Fruit fly (Drosophila melanogaster) whole organism, embryonic: ENCODE results near the gene ND-PDSW.

Experiments used
- Abd-B ChIP-seq: fragments of 200-800 bp; sonication (Bioruptor generic); optimal IDR thresholded peaks from 2 replicates; lab custom pipeline; 2018; ENCODE audit warnings: missing biosample characterization, mild to moderate bottlenecking, missing genetic modification characterization, moderate library complexity
- Aef1 ChIP-seq: fragments of 200-800 bp; sonication (Bioruptor generic); IDR thresholded peaks from 3 replicates; pipeline ENCODE4 v1.3.6; 2022; ENCODE audit warnings: missing biosample characterization, missing genetic modification characterization
- Bgb ChIP-seq: fragments of 200-800 bp; sonication (Bioruptor generic); IDR thresholded peaks from 2 replicates; pipeline ENCODE4 v1.3.6; 2022; ENCODE audit warnings: missing biosample characterization, missing genetic modification characterization; ENCODE audit not compliant: partially characterized antibody
- BtbVII ChIP-seq: fragments of 200-800 bp; sonication (Bioruptor generic); optimal IDR thresholded peaks from 3 replicates; lab custom pipeline; 2017; ENCODE audit warnings: missing biosample characterization, mild to moderate bottlenecking, missing genetic modification characterization
- Bteb2 ChIP-seq: fragments of 200-800 bp; sonication (Bioruptor generic); optimal IDR thresholded peaks from 2 replicates; lab custom pipeline; 2016; ENCODE audit warnings: missing biosample characterization, missing genetic modification characterization
- CG10209 ChIP-seq: fragments of 200-800 bp; sonication (Bioruptor generic); optimal IDR thresholded peaks from 3 replicates; lab custom pipeline; 2017; ENCODE audit warnings: missing biosample characterization, mild to moderate bottlenecking, missing genetic modification characterization, missing genetic modification reagents
- CG11456 ChIP-seq: fragments of 200-800 bp; sonication (Bioruptor generic); IDR thresholded peaks from 3 replicates; pipeline ENCODE4 v1.3.6; 2022; ENCODE audit warnings: missing biosample characterization, missing genetic modification characterization
- CG13775 ChIP-seq: fragments of 200-800 bp; sonication (Bioruptor generic); optimal IDR thresholded peaks from 3 replicates; lab custom pipeline; 2017; ENCODE audit warnings: missing biosample characterization, mild to moderate bottlenecking, missing genetic modification characterization
- CG15696 ChIP-seq: fragments of 200-800 bp; sonication (Bioruptor generic); optimal IDR thresholded peaks from 2 replicates; lab custom pipeline; 2019; ENCODE audit warnings: missing biosample characterization, mild to moderate bottlenecking, missing genetic modification characterization, moderate library complexity
- CG1647 ChIP-seq: fragments of 200-800 bp; sonication (Bioruptor generic); optimal IDR thresholded peaks from 3 replicates; lab custom pipeline; 2016; ENCODE audit warnings: missing biosample characterization, missing genetic modification characterization
- CG1832 ChIP-seq: fragments of 200-800 bp; sonication (Bioruptor generic); optimal IDR thresholded peaks from 2 replicates; lab custom pipeline; 2017; ENCODE audit warnings: missing biosample characterization, mild to moderate bottlenecking, missing genetic modification characterization, inconsistent platforms
- CG18476 ChIP-seq: fragments of 200-800 bp; sonication (Bioruptor generic); optimal IDR thresholded peaks from 2 replicates; lab custom pipeline; 2016; ENCODE audit warnings: missing biosample characterization, mild to moderate bottlenecking, missing genetic modification characterization
- CG30020 ChIP-seq: fragments of 200-800 bp; optimal IDR thresholded peaks from 2 replicates; lab custom pipeline; 2019; ENCODE audit warnings: missing biosample characterization, mild to moderate bottlenecking, missing genetic modification characterization, moderate library complexity
- CG42726 ChIP-seq: fragments of 200-800 bp; sonication (Bioruptor generic); IDR thresholded peaks from 2 replicates; pipeline ENCODE4 v1.3.6; 2022; ENCODE audit warnings: missing biosample characterization, missing genetic modification characterization; ENCODE audit not compliant: partially characterized antibody
- CG4820 ChIP-seq: fragments of 200-800 bp; sonication (Bioruptor generic); optimal IDR thresholded peaks from 3 replicates; lab custom pipeline; 2016; ENCODE audit warnings: missing biosample characterization, missing genetic modification characterization
- CG5180 ChIP-seq: fragments of 200-800 bp; sonication (Bioruptor generic); optimal IDR thresholded peaks from 3 replicates; lab custom pipeline; 2017; ENCODE audit warnings: missing biosample characterization, missing genetic modification characterization, mild to moderate bottlenecking, moderate library complexity, missing genetic modification reagents
- CG6654 ChIP-seq: fragments of 200-800 bp; sonication (Bioruptor generic); optimal IDR thresholded peaks from 2 replicates; lab custom pipeline; 2017; ENCODE audit warnings: missing biosample characterization, mild to moderate bottlenecking, missing genetic modification characterization
- CG8281 ChIP-seq: fragments of 200-800 bp; sonication (Bioruptor generic); optimal IDR thresholded peaks from 2 replicates; lab custom pipeline; 2018; ENCODE audit warnings: missing biosample characterization, mild to moderate bottlenecking, missing genetic modification characterization, moderate library complexity
- CG8359 ChIP-seq: fragments of 200-800 bp; sonication (Bioruptor generic); optimal IDR thresholded peaks from 2 replicates; lab custom pipeline; 2017; ENCODE audit warnings: missing biosample characterization, mild to moderate bottlenecking, missing genetic modification characterization, borderline replicate concordance
- CG8944 ChIP-seq: fragments of 200-800 bp; sonication (Bioruptor generic); optimal IDR thresholded peaks from 3 replicates; lab custom pipeline; 2016; ENCODE audit warnings: missing biosample characterization, missing genetic modification characterization
- Eip74EF ChIP-seq, 2 experiments: fragments of 200-800 bp in 1 of 2; fragments of >200 bp in 1 of 2; sonication (Bioruptor generic) in 1 of 2; optimal IDR thresholded peaks; 2 replicates each; lab custom pipeline; 2017 to 2019; ENCODE audit warnings: missing biosample characterization in 2 of 2, missing genetic modification characterization in 2 of 2, mild to moderate bottlenecking in 1 of 2, moderate library complexity in 1 of 2
- Ets65A ChIP-seq: fragments of 200-800 bp; sonication (Bioruptor generic); peaks from one replicate; lab custom pipeline; 2016; ENCODE audit warnings: missing biosample characterization, missing genetic modification characterization
- HHEX ChIP-seq: fragments of 200-800 bp; sonication (Bioruptor generic); optimal IDR thresholded peaks from 3 replicates; lab custom pipeline; 2017; ENCODE audit warnings: missing biosample characterization, mild to moderate bottlenecking, missing genetic modification characterization, missing genetic modification reagents
- Lim3 ChIP-seq: fragments of 200-800 bp; sonication (Bioruptor generic); IDR thresholded peaks from 2 replicates; pipeline ENCODE4 v1.3.6; 2022; ENCODE audit warnings: missing biosample characterization, missing genetic modification characterization
- Lpt ChIP-seq: fragments of >200 bp; optimal IDR thresholded peaks from 2 replicates; lab custom pipeline; 2018; ENCODE audit warnings: missing biosample characterization, missing genetic modification characterization
- Mad ChIP-seq: fragments of 200-800 bp; sonication (Bioruptor generic); optimal IDR thresholded peaks from 2 replicates; lab custom pipeline; 2016; ENCODE audit warnings: missing biosample characterization, missing genetic modification characterization
- Nf-YA ChIP-seq: fragments of 200-800 bp; sonication (Bioruptor generic); IDR thresholded peaks from 2 replicates; pipeline ENCODE4 v1.3.6; 2022; ENCODE audit warnings: missing biosample characterization, missing genetic modification characterization
- Oli ChIP-seq: fragments of 200-800 bp; sonication (Bioruptor generic); optimal IDR thresholded peaks from 2 replicates; lab custom pipeline; 2018; ENCODE audit warnings: missing biosample characterization, mild to moderate bottlenecking, missing genetic modification characterization, moderate library complexity
- PHDP ChIP-seq: fragments of 200-800 bp; sonication (Bioruptor generic); optimal IDR thresholded peaks from 3 replicates; lab custom pipeline; 2018; ENCODE audit warnings: missing biosample characterization, mild to moderate bottlenecking, missing genetic modification characterization, moderate library complexity
- Sox102F ChIP-seq: fragments of 200-800 bp; sonication (Bioruptor generic); optimal IDR thresholded peaks from 2 replicates; lab custom pipeline; 2018; ENCODE audit warnings: missing biosample characterization, mild to moderate bottlenecking, missing genetic modification characterization, moderate library complexity
- Ssrp ChIP-seq: fragments of 200-800 bp; sonication (Bioruptor generic); optimal IDR thresholded peaks from 2 replicates; lab custom pipeline; 2018; ENCODE audit warnings: missing biosample characterization, mild to moderate bottlenecking, missing genetic modification characterization, moderate library complexity
- ash1 ChIP-seq: fragments of 200-800 bp; sonication (Bioruptor generic); optimal IDR thresholded peaks from 2 replicates; lab custom pipeline; 2018; ENCODE audit warnings: missing biosample characterization, mild to moderate bottlenecking, missing genetic modification characterization
- bsh ChIP-seq, 2 experiments: fragments of 200-800 bp; sonication (Bioruptor generic); optimal IDR thresholded peaks; 2 replicates each; lab custom pipeline; 2017 to 2018; ENCODE audit warnings: mild to moderate bottlenecking in 2 of 2, missing biosample characterization in 2 of 2, missing genetic modification characterization in 2 of 2, moderate library complexity in 1 of 2
- ci ChIP-seq: fragments of 200-800 bp; sonication (Bioruptor generic); IDR thresholded peaks from 3 replicates; pipeline ENCODE4 v1.3.6; 2022; ENCODE audit warnings: missing biosample characterization, missing genetic modification characterization
- croc ChIP-seq: fragments of 200-800 bp; sonication (Bioruptor generic); conservative IDR thresholded peaks from 3 replicates; pipeline ENCODE4 v1.3.6; 2022; ENCODE audit warnings: missing biosample characterization, missing genetic modification characterization
- dimm ChIP-seq: fragments of 200-800 bp; sonication (Bioruptor generic); IDR thresholded peaks from 2 replicates; pipeline ENCODE4 v1.3.6; 2022; ENCODE audit warnings: missing biosample characterization, missing genetic modification characterization
- dysf ChIP-seq: fragments of 200-800 bp; sonication (Bioruptor generic); IDR thresholded peaks from 3 replicates; pipeline ENCODE4 v1.3.6; 2022; ENCODE audit warnings: missing biosample characterization, missing genetic modification characterization
- esg ChIP-seq: fragments of 200-800 bp; sonication (Bioruptor generic); conservative IDR thresholded peaks from 2 replicates; pipeline ENCODE4 v1.3.6; 2022; ENCODE audit warnings: missing biosample characterization, missing genetic modification characterization
- eve ChIP-seq, 2 experiments: fragments of >200 bp; optimal IDR thresholded peaks; 2 replicates each; lab custom pipeline; 2017; ENCODE audit warnings: missing biosample characterization in 2 of 2, missing genetic modification characterization in 2 of 2
- gcm2 ChIP-seq: fragments of 200-800 bp; sonication (Bioruptor generic); optimal IDR thresholded peaks from 2 replicates; lab custom pipeline; 2016; ENCODE audit warnings: missing biosample characterization, missing genetic modification characterization
- kah ChIP-seq: fragments of 200-800 bp; sonication (Bioruptor generic); optimal IDR thresholded peaks from 2 replicates; lab custom pipeline; 2018; ENCODE audit warnings: missing biosample characterization, mild to moderate bottlenecking, missing genetic modification characterization
- klu ChIP-seq: fragments of 200-800 bp; sonication (Bioruptor generic); IDR thresholded peaks from 2 replicates; pipeline ENCODE4 v1.3.6; 2022; ENCODE audit warnings: missing biosample characterization, missing genetic modification characterization
- knrl ChIP-seq: fragments of 200-800 bp; sonication (Bioruptor generic); IDR thresholded peaks from 3 replicates; pipeline ENCODE4 v1.3.6; 2022; ENCODE audit warnings: missing biosample characterization, missing genetic modification characterization; ENCODE audit not compliant: partially characterized antibody
- lbe ChIP-seq: fragments of 200-800 bp; sonication (Bioruptor generic); optimal IDR thresholded peaks from 2 replicates; lab custom pipeline; 2016; ENCODE audit warnings: missing biosample characterization, mild to moderate bottlenecking, missing genetic modification characterization
- org-1 ChIP-seq: fragments of 200-800 bp; sonication (Bioruptor generic); optimal IDR thresholded peaks from 2 replicates; lab custom pipeline; 2017; ENCODE audit warnings: missing biosample characterization, missing genetic modification characterization
- stc ChIP-seq: fragments of 200-800 bp; sonication (Bioruptor generic); IDR thresholded peaks from 2 replicates; pipeline ENCODE4 v1.3.6; 2022; ENCODE audit warnings: missing biosample characterization, missing genetic modification characterization
- usp ChIP-seq: fragments of >200 bp; optimal IDR thresholded peaks from 2 replicates; lab custom pipeline; 2017; ENCODE audit warnings: missing biosample characterization, missing genetic modification characterization
- vnd ChIP-seq: fragments of 200-800 bp; sonication (Bioruptor generic); IDR thresholded peaks from 3 replicates; pipeline ENCODE4 v1.3.6; 2022; ENCODE audit warnings: missing biosample characterization, missing genetic modification characterization; ENCODE audit not compliant: partially characterized antibody
- zen ChIP-seq: fragments of 200-800 bp; sonication (Bioruptor generic); optimal IDR thresholded peaks from 3 replicates; lab custom pipeline; 2018; ENCODE audit warnings: missing biosample characterization, mild to moderate bottlenecking, missing genetic modification characterization, moderate library complexity
- zfh1 ChIP-seq: fragments of 200-800 bp; sonication (Bioruptor generic); IDR thresholded peaks from 3 replicates; pipeline ENCODE4 v1.3.6; 2022; ENCODE audit warnings: missing biosample characterization, missing genetic modification characterization

ND-PDSW gene

dm6 chr2L:3440322-3440721 lies 25.6 kb upstream of the ND-PDSW start (continued):
- TF ChIP-seq CG42726 (GFP tag; lab: Robert Waterston, UW): no peak
- TF ChIP-seq CG6654 (GFP tag; lab: Kevin White, UChicago): peak; percentile 41
- no peak for TF ChIP-seq gcm2 (GFP tag; lab: Kevin White, UChicago)
- peak; percentile 27 for TF ChIP-seq kah
- peak; percentile 40 for TF ChIP-seq Abd-B
- peak; percentile 76 for TF ChIP-seq HHEX (GFP tag; lab: Kevin White, UChicago)
- peak in 1 of 2 experiments; percentile 37 for TF ChIP-seq bsh (GFP tag; optimal IDR thresholded peaks at IDR 0.05; lab: Kevin White, UChicago)
- TF ChIP-seq CG1647 (GFP tag; lab: Kevin White, UChicago): no peak
- peak; percentile 46; the same call in 2 of the 3 replicates for TF ChIP-seq croc
- TF ChIP-seq esg: peak; percentile 57
- no peak for TF ChIP-seq ash1 (GFP tag; lab: Kevin White, UChicago)
- TF ChIP-seq CG15696 (tag; lab: Kevin White, UChicago): no peak
- peak; percentile 19 for TF ChIP-seq CG13775 (GFP tag; lab: Kevin White, UChicago)
- peak; percentile 57 for TF ChIP-seq Nf-YA (GFP tag; lab: Robert Waterston, UW)
- no peak for TF ChIP-seq eve (GFP tag; optimal IDR thresholded peaks at IDR 0.05; lab: Kevin White, UChicago)
- peak; percentile 44 for TF ChIP-seq Aef1 (GFP tag; lab: Robert Waterston, UW)
- TF ChIP-seq CG18476: no peak
- no peak for TF ChIP-seq Bteb2 (GFP tag; lab: Kevin White, UChicago)
- peak; percentile 52 for TF ChIP-seq BtbVII (GFP tag; lab: Kevin White, UChicago)
- peak; percentile 72 for TF ChIP-seq CG10209
- TF ChIP-seq CG4820 (GFP tag; lab: Kevin White, UChicago): peak; percentile 52
- TF ChIP-seq CG8944 (GFP tag; lab: Kevin White, UChicago): peak; percentile 51
- peak; percentile 61 for TF ChIP-seq Oli (tag; lab: Kevin White, UChicago)
- TF ChIP-seq lbe: no peak
- no peak for TF ChIP-seq Bgb (GFP tag; lab: Robert Waterston, UW)
- TF ChIP-seq Ets65A (GFP tag; lab: Kevin White, UChicago): peak; percentile 76
- TF ChIP-seq Sox102F: peak; percentile 82
- peak; percentile 90 for TF ChIP-seq ci (GFP tag; lab: Robert Waterston, UW)
- TF ChIP-seq dysf (GFP tag; lab: Robert Waterston, UW): peak; percentile 88
- TF ChIP-seq org-1 (GFP tag; lab: Kevin White, UChicago): peak; percentile 55
- TF ChIP-seq Lpt (GFP tag; lab: Kevin White, UChicago): no peak
- peak; percentile 80 for TF ChIP-seq stc (GFP tag; lab: Robert Waterston, UW)
- TF ChIP-seq vnd: no peak
- TF ChIP-seq Eip74EF (GFP tag; optimal IDR thresholded peaks at IDR 0.05; lab: Kevin White, UChicago): no peak
- peak; percentile 71 for TF ChIP-seq zfh1
- TF ChIP-seq dimm (GFP tag; lab: Robert Waterston, UW): peak; percentile 57
- TF ChIP-seq knrl: no peak
- TF ChIP-seq PHDP (tag; lab: Kevin White, UChicago): peak; percentile 68
- peak; percentile 25 for TF ChIP-seq CG8359 (GFP tag; lab: Kevin White, UChicago)
- TF ChIP-seq Mad (GFP tag; lab: Kevin White, UChicago): peak; percentile 55
- no peak for TF ChIP-seq usp (GFP tag; lab: Kevin White, UChicago)
- TF ChIP-seq CG1832 (GFP tag; lab: Kevin White, UChicago): no peak
- TF ChIP-seq klu: peak; percentile 36; the same call in 1 of the 2 replicates
- TF ChIP-seq Lim3 (GFP tag; lab: Robert Waterston, UW): no peak; the same call in 1 of the 2 replicates
- no peak for TF ChIP-seq CG30020 (tag; lab: Kevin White, UChicago)
- TF ChIP-seq Ssrp: peak; percentile 9
- peak; percentile 92 for TF ChIP-seq CG5180 (GFP tag; lab: Kevin White, UChicago)
- TF ChIP-seq CG11456 (GFP tag; lab: Robert Waterston, UW): peak; percentile 74; the same call in 1 of the 3 replicates
- TF ChIP-seq CG8281 (tag; lab: Kevin White, UChicago): peak; percentile 37
- TF ChIP-seq zen (tag; lab: Kevin White, UChicago): no peak
